Fruit fly (Drosophila melanogaster): ENCODE measurements around the gene Pcyt2.

Pcyt2 gene

dm6 chr3L:1536487-1537337 is 16.6 kb upstream of the Pcyt2 start, which contains the start of the genes CG12091 and pns (continued):
- TF ChIP-seq gsb-n (tag; optimal IDR thresholded peaks at IDR 0.05), result peak; percentile 68
- TF ChIP-seq CG2678 (tag; optimal IDR thresholded peaks at IDR 0.05), result peak; percentile 68
- no peak for TF ChIP-seq CG15011 (GFP tag; optimal IDR thresholded peaks at IDR 0.05)
- TF ChIP-seq schlank (tag; optimal IDR thresholded peaks at IDR 0.05), result no peak
- peak; percentile 77 for TF ChIP-seq CG9932 (GFP tag; IDR thresholded peaks at IDR 0.05)
- no peak for TF ChIP-seq yki (optimal IDR thresholded peaks at IDR 0.05)
- TF ChIP-seq CG2120 (GFP tag; optimal IDR thresholded peaks at IDR 0.05), result peak; percentile 76
- TF ChIP-seq Six4 (GFP tag; optimal IDR thresholded peaks at IDR 0.05), result peak; percentile 43
- peak; percentile 61 for TF ChIP-seq CG4282 (GFP tag; optimal IDR thresholded peaks at IDR 0.05)
- TF ChIP-seq kah (GFP tag; optimal IDR thresholded peaks at IDR 0.05), result peak; percentile 4
- peak; percentile 45 for TF ChIP-seq CG17186 (GFP tag; optimal IDR thresholded peaks at IDR 0.05)
- TF ChIP-seq NC2β (GFP tag; optimal IDR thresholded peaks at IDR 0.05), result peak; percentile 56
- TF ChIP-seq repo (GFP tag; optimal IDR thresholded peaks at IDR 0.05), result peak; percentile 56
- TF ChIP-seq Asciz (GFP tag; optimal IDR thresholded peaks at IDR 0.05), result no peak
- TF ChIP-seq CG31224 (GFP tag; IDR thresholded peaks at IDR 0.05), result peak; percentile 29; the same call in 1 of the 2 replicates
- peak; percentile 71 for TF ChIP-seq lab (GFP tag; optimal IDR thresholded peaks at IDR 0.05)
- TF ChIP-seq Drgx (GFP tag; IDR thresholded peaks at IDR 0.05), result no peak
- TF ChIP-seq CG8359 (GFP tag; optimal IDR thresholded peaks at IDR 0.05; ENCODE audit: borderline replicate concordance), result no peak
- TF ChIP-seq Chrac-16 (GFP tag; optimal IDR thresholded peaks at IDR 0.05), result peak; percentile 64
- peak; percentile 45 for TF ChIP-seq Mad (GFP tag; optimal IDR thresholded peaks at IDR 0.05)
- TF ChIP-seq Jarid2 (GFP tag; optimal IDR thresholded peaks at IDR 0.05), result peak; percentile 65
- peak in 1 of 2 experiments; percentile 47 for TF ChIP-seq crp (GFP tag; optimal IDR thresholded peaks at IDR 0.05)
- TF ChIP-seq Abd-B (GFP tag; optimal IDR thresholded peaks at IDR 0.05), result peak; percentile 55
- no peak for TF ChIP-seq hbn (GFP tag; IDR thresholded peaks at IDR 0.05; ENCODE audit: partially characterized antibody)
- peak; percentile 64 for TF ChIP-seq CG9876 (GFP tag; optimal IDR thresholded peaks at IDR 0.05)
- peak; percentile 6; the same call in 2 of the 3 replicates for TF ChIP-seq so (GFP tag; IDR thresholded peaks at IDR 0.05)
- TF ChIP-seq pan (optimal IDR thresholded peaks at IDR 0.05), result no peak
- TF ChIP-seq pan (GFP tag; optimal IDR thresholded peaks at IDR 0.05 in 1 of 2, IDR thresholded peaks at IDR 0.05 in 1 of 2), result peak in 1 of 2 experiments; percentile 57
- TF ChIP-seq CG34376 (GFP tag; optimal IDR thresholded peaks at IDR 0.05), result peak; percentile 59
- TF ChIP-seq gsb (GFP tag; IDR thresholded peaks at IDR 0.05), result peak; percentile 52; the same call in 1 of the 2 replicates
- peak; percentile 49 for TF ChIP-seq CG18011 (GFP tag; optimal IDR thresholded peaks at IDR 0.05)
- TF ChIP-seq CG4404 (GFP tag; IDR thresholded peaks at IDR 0.05), result no peak
- peak; percentile 25; the same call in 1 of the 2 replicates for TF ChIP-seq CG10321 (GFP tag; IDR thresholded peaks at IDR 0.05)
- TF ChIP-seq CG30403 (GFP tag; optimal IDR thresholded peaks at IDR 0.05), result peak; percentile 81
- TF ChIP-seq Neu2 (GFP tag; optimal IDR thresholded peaks at IDR 0.05; ENCODE audit: borderline replicate concordance), result peak; percentile 14
- peak; percentile 28 for TF ChIP-seq tap (tag; optimal IDR thresholded peaks at IDR 0.05)
- peak; percentile 77 for TF ChIP-seq CoRest (tag; optimal IDR thresholded peaks at IDR 0.05)
- TF ChIP-seq h (optimal IDR thresholded peaks at IDR 0.05), result no peak
- TF ChIP-seq CG31388 (GFP tag; optimal IDR thresholded peaks at IDR 0.05), result peak; percentile 20
- peak; percentile 79 for TF ChIP-seq Antp (GFP tag; optimal IDR thresholded peaks at IDR 0.05)
- peak in 1 of 2 experiments; percentile 61 for TF ChIP-seq Hr78 (GFP tag; optimal IDR thresholded peaks at IDR 0.05)
- TF ChIP-seq fru (optimal IDR thresholded peaks at IDR 0.05), result no peak
- TF ChIP-seq Gsc (GFP tag; IDR thresholded peaks at IDR 0.05), result no peak
- TF ChIP-seq Kr (GFP tag; optimal IDR thresholded peaks at IDR 0.05), result peak; percentile 35
- TF ChIP-seq shn (GFP tag; optimal IDR thresholded peaks at IDR 0.05), result peak; percentile 56
- peak; percentile 35 for TF ChIP-seq CG3065 (GFP tag; optimal IDR thresholded peaks at IDR 0.05)
- TF ChIP-seq CG4360 (GFP tag; IDR thresholded peaks at IDR 0.05), result peak; percentile 18; the same call in 1 of the 2 replicates
- TF ChIP-seq emc (GFP tag; optimal IDR thresholded peaks at IDR 0.05), result no peak
- no peak for TF ChIP-seq z (GFP tag; IDR thresholded peaks at IDR 0.05)

Measured in whole organism, embryonic.